Fruit fly (Drosophila melanogaster) whole organism, embryonic: Measurements from ENCODE around the gene ATPsynB.

ENCODE experiments used
- ATbp ChIP-seq: fragments of 200-800 bp; sonication (Bioruptor generic); optimal IDR thresholded peaks from 2 replicates; lab custom pipeline; 2017; ENCODE audit warnings: missing biosample characterization, mild to moderate bottlenecking, missing genetic modification characterization, missing genetic modification reagents
- Atf-2 ChIP-seq: fragments of 200-800 bp; sonication (Bioruptor generic); optimal IDR thresholded peaks from 2 replicates; lab custom pipeline; 2016; ENCODE audit warnings: missing biosample characterization, missing genetic modification characterization
- CG1024 ChIP-seq: fragments of 200-800 bp; sonication (Bioruptor generic); IDR thresholded peaks from 2 replicates; pipeline ENCODE4 v1.3.6; 2022; ENCODE audit warnings: missing biosample characterization, missing genetic modification characterization
- CG13424 ChIP-seq: fragments of 200-800 bp; sonication (Bioruptor generic); optimal IDR thresholded peaks from 2 replicates; lab custom pipeline; 2019; ENCODE audit warnings: missing biosample characterization, mild to moderate bottlenecking, missing genetic modification characterization, moderate library complexity
- CG1647 ChIP-seq: fragments of 200-800 bp; sonication (Bioruptor generic); optimal IDR thresholded peaks from 3 replicates; lab custom pipeline; 2016; ENCODE audit warnings: missing biosample characterization, missing genetic modification characterization
- CG17829 ChIP-seq: fragments of 200-800 bp; optimal IDR thresholded peaks from 2 replicates; lab custom pipeline; 2019; ENCODE audit warnings: missing biosample characterization, mild to moderate bottlenecking, missing genetic modification characterization, moderate library complexity
- CG18011 ChIP-seq: fragments of 200-800 bp; sonication (Bioruptor generic); optimal IDR thresholded peaks from 2 replicates; lab custom pipeline; 2017; ENCODE audit warnings: missing biosample characterization, missing genetic modification characterization, mild to moderate bottlenecking, moderate library complexity, missing genotype
- CG18619 ChIP-seq: fragments of 200-800 bp; sonication (Bioruptor generic); optimal IDR thresholded peaks from 3 replicates; lab custom pipeline; 2017; ENCODE audit warnings: missing biosample characterization, mild to moderate bottlenecking, missing genetic modification characterization
- CG2712 ChIP-seq: fragments of 200-800 bp; optimal IDR thresholded peaks from 3 replicates; lab custom pipeline; 2019; ENCODE audit warnings: missing biosample characterization, mild to moderate bottlenecking, missing genetic modification characterization, moderate library complexity
- CG33213 ChIP-seq: fragments of 200-800 bp; sonication (Bioruptor generic); optimal IDR thresholded peaks from 3 replicates; lab custom pipeline; 2016; ENCODE audit warnings: missing biosample characterization, missing genetic modification characterization
- CG34422 ChIP-seq: fragments of 200-800 bp; sonication (Bioruptor generic); IDR thresholded peaks from 3 replicates; pipeline ENCODE4 v1.3.6; 2022; ENCODE audit warnings: missing biosample characterization, missing genetic modification characterization
- CG3847 ChIP-seq: fragments of 200-800 bp; sonication (Bioruptor generic); IDR thresholded peaks from 2 replicates; pipeline ENCODE4 v1.3.6; 2022; ENCODE audit warnings: missing biosample characterization, missing genetic modification characterization
- CG4730 ChIP-seq: fragments of 200-800 bp; sonication (Bioruptor generic); IDR thresholded peaks from 2 replicates; pipeline ENCODE4 v1.3.6; 2022; ENCODE audit warnings: missing biosample characterization, missing genetic modification characterization
- CG7372 ChIP-seq: fragments of 200-800 bp; sonication (Bioruptor generic); IDR thresholded peaks from 2 replicates; pipeline ENCODE4 v1.3.6; 2022; ENCODE audit warnings: missing biosample characterization, missing genetic modification characterization
- CG7745 ChIP-seq: fragments of 200-800 bp; sonication (Bioruptor generic); optimal IDR thresholded peaks from 2 replicates; lab custom pipeline; 2018; ENCODE audit warnings: missing biosample characterization, mild to moderate bottlenecking, missing genetic modification characterization, moderate library complexity
- CG8478 ChIP-seq: fragments of >200 bp; optimal IDR thresholded peaks from 2 replicates; lab custom pipeline; 2018
- CG8944 ChIP-seq: fragments of 200-800 bp; sonication (Bioruptor generic); optimal IDR thresholded peaks from 3 replicates; lab custom pipeline; 2016; ENCODE audit warnings: missing biosample characterization, missing genetic modification characterization
- CG9215 ChIP-seq: fragments of 200-800 bp; sonication (Bioruptor generic); IDR thresholded peaks from 2 replicates; pipeline ENCODE4 v1.3.6; 2022; ENCODE audit warnings: missing biosample characterization, missing genetic modification characterization
- CTCF ChIP-seq: fragments of 200-800 bp; sonication (Bioruptor generic); optimal IDR thresholded peaks from 2 replicates; lab custom pipeline; 2017; ENCODE audit warnings: missing biosample characterization, mild to moderate bottlenecking, missing genetic modification characterization, moderate library complexity
- Hsf ChIP-seq: fragments of 200-800 bp; sonication (Bioruptor generic); optimal IDR thresholded peaks from 3 replicates; lab custom pipeline; 2016; ENCODE audit warnings: missing biosample characterization, missing genetic modification characterization
- Myb ChIP-seq: fragments of 200-800 bp; sonication (Bioruptor generic); optimal IDR thresholded peaks from 2 replicates; lab custom pipeline; 2016; ENCODE audit warnings: missing biosample characterization, missing genetic modification characterization
- Nf-YA ChIP-seq: fragments of 200-800 bp; sonication (Bioruptor generic); IDR thresholded peaks from 2 replicates; pipeline ENCODE4 v1.3.6; 2022; ENCODE audit warnings: missing biosample characterization, missing genetic modification characterization
- Nf-YB ChIP-seq: fragments of 200-800 bp; sonication (Bioruptor generic); optimal IDR thresholded peaks from 3 replicates; lab custom pipeline; 2019; ENCODE audit warnings: missing biosample characterization, mild to moderate bottlenecking, missing genetic modification characterization, moderate library complexity
- Pdp1 ChIP-seq, 2 experiments: fragments of 200-800 bp; sonication (Bioruptor generic); optimal IDR thresholded peaks; 3 replicates each; lab custom pipeline; 2016; ENCODE audit warnings: missing biosample characterization in 2 of 2, missing genetic modification characterization in 2 of 2, mild to moderate bottlenecking in 1 of 2, moderate library complexity in 1 of 2
- Rx ChIP-seq: fragments of 200-800 bp; sonication (Bioruptor generic); IDR thresholded peaks from 2 replicates; pipeline ENCODE4 v1.3.6; 2022; ENCODE audit warnings: missing biosample characterization, missing genetic modification characterization
- bbx ChIP-seq: fragments of 200-800 bp; sonication (Bioruptor generic); IDR thresholded peaks from 2 replicates; pipeline ENCODE4 v1.3.6; 2022; ENCODE audit warnings: missing biosample characterization, missing genetic modification characterization; ENCODE audit not compliant: partially characterized antibody
- bigmax ChIP-seq: fragments of 200-800 bp; sonication (Bioruptor generic); optimal IDR thresholded peaks from 2 replicates; lab custom pipeline; 2018; ENCODE audit warnings: missing biosample characterization, mild to moderate bottlenecking, missing genetic modification characterization
- bsh ChIP-seq, 2 experiments: fragments of 200-800 bp; sonication (Bioruptor generic); optimal IDR thresholded peaks; 2 replicates each; lab custom pipeline; 2017 to 2018; ENCODE audit warnings: mild to moderate bottlenecking in 2 of 2, missing biosample characterization in 2 of 2, missing genetic modification characterization in 2 of 2, moderate library complexity in 1 of 2
- crol ChIP-seq: fragments of 200-800 bp; sonication (Bioruptor generic); IDR thresholded peaks from 2 replicates; pipeline ENCODE4 v1.3.6; 2022; ENCODE audit warnings: missing biosample characterization, missing genetic modification characterization
- dan ChIP-seq: fragments of 200-800 bp; sonication (Bioruptor generic); IDR thresholded peaks from 2 replicates; pipeline ENCODE4 v1.3.6; 2022; ENCODE audit warnings: missing biosample characterization, missing genetic modification characterization
- danr ChIP-seq: fragments of 200-800 bp; sonication (Bioruptor generic); IDR thresholded peaks from 2 replicates; pipeline ENCODE4 v1.3.6; 2022; ENCODE audit warnings: missing biosample characterization, missing genetic modification characterization
- en ChIP-seq: fragments of 200-800 bp; sonication (Bioruptor generic); optimal IDR thresholded peaks from 2 replicates; lab custom pipeline; 2016; ENCODE audit warnings: missing biosample characterization, missing genetic modification characterization
- esg ChIP-seq: fragments of 200-800 bp; sonication (Bioruptor generic); conservative IDR thresholded peaks from 2 replicates; pipeline ENCODE4 v1.3.6; 2022; ENCODE audit warnings: missing biosample characterization, missing genetic modification characterization
- gcm2 ChIP-seq: fragments of 200-800 bp; sonication (Bioruptor generic); optimal IDR thresholded peaks from 2 replicates; lab custom pipeline; 2016; ENCODE audit warnings: missing biosample characterization, missing genetic modification characterization
- gsb ChIP-seq: fragments of 200-800 bp; sonication (Bioruptor generic); IDR thresholded peaks from 2 replicates; pipeline ENCODE4 v1.3.6; 2022; ENCODE audit warnings: missing biosample characterization, missing genetic modification characterization
- h ChIP-seq: fragments of >200 bp; optimal IDR thresholded peaks from 2 replicates; lab custom pipeline; 2017
- hkb ChIP-seq, 2 experiments: fragments of 200-800 bp in 1 of 2; fragments of >200 bp in 1 of 2; sonication (Bioruptor generic) in 1 of 2; IDR thresholded peaks in 1 of 2; optimal IDR thresholded peaks in 1 of 2; 2 replicates each; pipeline versions ENCODE4 v1.3.6 to Lab custom; 2017 to 2022; ENCODE audit warnings: missing biosample characterization in 1 of 2, missing genetic modification characterization in 1 of 2
- nau ChIP-seq: fragments of 200-800 bp; sonication (Bioruptor generic); optimal IDR thresholded peaks from 3 replicates; lab custom pipeline; 2017; ENCODE audit warnings: missing biosample characterization, mild to moderate bottlenecking, missing genetic modification characterization, missing genetic modification reagents
- nom ChIP-seq: fragments of 200-800 bp; sonication (Bioruptor generic); optimal IDR thresholded peaks from 2 replicates; lab custom pipeline; 2017; ENCODE audit warnings: missing biosample characterization, missing genetic modification characterization, mild to moderate bottlenecking, moderate library complexity, missing genetic modification reagents
- pan ChIP-seq, 4 experiments: fragments of >200 bp in 3 of 4; fragments of 200-800 bp in 1 of 4; sonication (Bioruptor generic) in 1 of 4; optimal IDR thresholded peaks in 3 of 4; IDR thresholded peaks in 1 of 4; 2 replicates each; pipeline versions ENCODE4 v1.3.6 to Lab custom; 2017 to 2022; ENCODE audit warnings: missing biosample characterization in 2 of 4, missing genetic modification characterization in 2 of 4, mixed read lengths in 1 of 4
- phol ChIP-seq: fragments of 200-800 bp; sonication (Bioruptor generic); optimal IDR thresholded peaks from 3 replicates; lab custom pipeline; 2018; ENCODE audit warnings: missing biosample characterization, mild to moderate bottlenecking, missing genetic modification characterization, moderate library complexity
- row ChIP-seq: fragments of 200-800 bp; sonication (Bioruptor generic); IDR thresholded peaks from 3 replicates; pipeline ENCODE4 v1.3.6; 2022; ENCODE audit warnings: missing biosample characterization, missing genetic modification characterization
- sna ChIP-seq: fragments of 200-800 bp; sonication (Bioruptor generic); IDR thresholded peaks from 2 replicates; pipeline ENCODE4 v1.3.6; 2022; ENCODE audit warnings: missing biosample characterization, missing genetic modification characterization; ENCODE audit not compliant: partially characterized antibody
- ssp ChIP-seq: fragments of 200-800 bp; sonication (Bioruptor generic); IDR thresholded peaks from 2 replicates; pipeline ENCODE4 v1.3.6; 2022; ENCODE audit warnings: missing biosample characterization, missing genetic modification characterization
- unpg ChIP-seq: fragments of 200-800 bp; sonication (Bioruptor generic); optimal IDR thresholded peaks from 3 replicates; lab custom pipeline; 2018; ENCODE audit warnings: missing biosample characterization, mild to moderate bottlenecking, missing genetic modification characterization, moderate library complexity
- wor ChIP-seq: fragments of 200-800 bp; sonication (Bioruptor generic); IDR thresholded peaks from 2 replicates; pipeline ENCODE4 v1.3.6; 2022; ENCODE audit warnings: missing biosample characterization, missing genetic modification characterization

ATPsynB gene

DNA sequence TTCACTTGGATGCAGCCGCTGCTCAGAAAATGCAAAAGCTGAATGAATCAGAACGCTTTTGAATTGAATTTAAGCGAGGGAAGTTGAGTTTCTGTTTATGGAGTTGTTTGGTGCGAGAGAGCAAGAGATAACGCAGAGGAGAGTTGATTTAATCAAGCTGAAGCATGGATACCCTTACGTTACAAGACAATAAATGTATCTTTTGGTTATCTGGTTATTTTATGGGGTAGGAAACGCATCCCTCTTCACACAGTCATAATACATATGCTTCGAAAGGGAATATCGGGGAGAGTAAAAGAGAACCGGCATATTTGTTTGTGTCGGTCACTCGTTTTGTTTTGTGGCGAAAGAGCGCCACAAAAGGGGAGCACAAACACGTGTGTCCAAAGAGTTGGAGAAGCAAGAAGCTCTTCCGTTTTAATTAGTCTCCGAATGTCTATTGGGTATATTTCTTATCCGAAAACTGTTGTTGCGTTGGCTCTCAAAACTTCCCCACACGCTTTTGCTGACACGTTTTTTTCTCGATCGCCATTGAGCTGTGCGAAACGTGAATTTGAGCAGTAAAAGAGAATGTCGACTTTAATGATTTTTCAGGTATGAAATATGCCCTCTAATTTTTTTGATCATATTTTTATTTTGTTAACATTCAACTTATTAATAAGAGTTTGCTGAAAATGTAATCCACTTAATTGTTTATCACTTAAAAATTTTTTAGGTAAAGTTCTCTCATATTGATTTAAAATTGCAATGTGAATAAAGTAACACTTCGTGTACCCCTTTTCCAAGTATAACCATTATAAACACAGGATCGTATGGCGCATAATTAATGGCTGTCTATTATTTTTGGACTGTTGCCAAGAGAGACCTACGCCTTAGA, 32.9 kb upstream of the ATPsynB start, which contains the start of gene Prps (continued):
- TF ChIP-seq bsh (GFP tag; optimal IDR thresholded peaks at IDR 0.05; lab: Kevin White, UChicago), result peak; percentile 60 to 72
- peak; percentile 75 for TF ChIP-seq CG17829 (tag; lab: Kevin White, UChicago)
- TF ChIP-seq, all 482 proteins: peak for 365

DNA sequence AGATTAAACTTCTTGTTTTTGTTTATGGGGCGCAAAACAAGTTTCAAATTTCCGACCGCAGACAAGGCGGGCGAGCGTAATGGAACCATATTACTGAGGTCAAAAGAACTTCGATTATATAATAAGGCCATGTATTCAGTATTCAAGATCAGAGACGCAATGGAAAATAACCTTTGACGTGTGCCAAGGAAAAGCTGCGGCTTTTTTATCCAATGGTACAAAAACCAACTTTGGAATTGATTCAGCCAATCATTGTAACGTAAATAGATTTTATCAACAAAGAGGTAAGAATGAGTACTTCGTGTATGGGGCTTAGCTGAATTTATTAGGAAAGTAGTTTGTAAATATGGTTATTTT, 32.3 kb upstream of the ATPsynB start:
- TF ChIP-seq CG34422 (no peak), CG8478 (lab: Kevin White, UChicago) (no peak), CG18011 (no peak), CG7372 (GFP tag; lab: Robert Waterston, UW) (0 out of 2 replicates have a peak, but pooled peaks have one; percentile 33), Nf-YB (peak; percentile 56), Pdp1 (GFP tag; optimal IDR thresholded peaks at IDR 0.05; lab: Kevin White, UChicago) (peak in 1 of 2 experiments; percentile 94), en (GFP tag; lab: Kevin White, UChicago) (no peak), CTCF (no peak)

dm6 chr3L:9698193-9698642, 31.6 kb upstream of the ATPsynB start, which contains the start of gene Ubc4:
Gene Ubc4, plus strand, starts transcription at chr3L:9698336.
- no peak for TF ChIP-seq wor (GFP tag; lab: Robert Waterston, UW)
- TF ChIP-seq CG18619 (GFP tag; lab: Kevin White, UChicago), result no peak
- TF ChIP-seq danr, result no peak
- peak; percentile 92 for TF ChIP-seq Myb (GFP tag; lab: Kevin White, UChicago)
- no peak for TF ChIP-seq CG9215 (GFP tag; lab: Robert Waterston, UW)
- TF ChIP-seq dan (GFP tag; lab: Robert Waterston, UW), result no peak
- TF ChIP-seq CG7372 (GFP tag; lab: Robert Waterston, UW), result no peak
- TF ChIP-seq ATbp, result no peak
- TF ChIP-seq esg, result no peak
- peak; percentile 89 for TF ChIP-seq bbx
- no peak for TF ChIP-seq CG8944 (GFP tag; lab: Kevin White, UChicago)
- TF ChIP-seq CG3847 (GFP tag; lab: Robert Waterston, UW), result peak; percentile 37
- no peak for TF ChIP-seq hkb (optimal IDR thresholded peaks at IDR 0.05; lab: Kevin White, UChicago)
- no peak for TF ChIP-seq hkb (GFP tag; IDR thresholded peaks at IDR 0.05; lab: Robert Waterston, UW)
- TF ChIP-seq Nf-YA, result no peak
- no peak for TF ChIP-seq bigmax
- peak; percentile 18 for TF ChIP-seq CG13424 (tag; lab: Kevin White, UChicago)
- TF ChIP-seq CG4730 (GFP tag; lab: Robert Waterston, UW), result no peak
- peak; percentile 66 for TF ChIP-seq row (GFP tag; lab: Robert Waterston, UW)
- no peak for TF ChIP-seq unpg
- TF ChIP-seq nom (GFP tag; lab: Kevin White, UChicago), result peak; percentile 52
- TF ChIP-seq nau, result no peak
- TF ChIP-seq h, result no peak
- TF ChIP-seq ssp (GFP tag; lab: Robert Waterston, UW), result no peak
- TF ChIP-seq sna (GFP tag; lab: Robert Waterston, UW), result peak; percentile 88
- peak; percentile 4 for TF ChIP-seq CG33213 (GFP tag; lab: Kevin White, UChicago)
- no peak for TF ChIP-seq CG1024
- TF ChIP-seq CG2712 (tag; lab: Kevin White, UChicago), result peak; percentile 15
- TF ChIP-seq Rx (GFP tag; lab: Robert Waterston, UW), result no peak
- no peak for TF ChIP-seq Hsf (GFP tag; lab: Kevin White, UChicago)
- no peak for TF ChIP-seq gsb
- TF ChIP-seq phol (tag; lab: Kevin White, UChicago), result no peak
- peak; percentile 62 for TF ChIP-seq crol
- no peak for TF ChIP-seq CG7745
- no peak for TF ChIP-seq CG1647 (GFP tag; lab: Kevin White, UChicago)
- no peak for TF ChIP-seq pan (optimal IDR thresholded peaks at IDR 0.05; lab: Kevin White, UChicago)
- TF ChIP-seq pan (GFP tag; optimal IDR thresholded peaks at IDR 0.05 in 1 of 2, IDR thresholded peaks at IDR 0.05 in 1 of 2), result no peak
- TF ChIP-seq gcm2 (GFP tag; lab: Kevin White, UChicago), result no peak
- TF ChIP-seq Atf-2 (GFP tag; lab: Kevin White, UChicago), result no peak
